Fruit fly (Drosophila melanogaster): ENCODE data around the gene Snx21.
A peak's percentile ranks its signal among the peaks of the same experiment; 100 is the strongest.

- TF ChIP-seq CG17806 (tag; optimal IDR thresholded peaks at IDR 0.05) (no peak), EcR (GFP tag; optimal IDR thresholded peaks at IDR 0.05) (peak; percentile 95), CG9948 (tag; optimal IDR thresholded peaks at IDR 0.05) (no peak), Pif1A (GFP tag; optimal IDR thresholded peaks at IDR 0.05) (no peak)
Measured at dm6 chr2L:2737561-2737960, 27.9 kb downstream of the Snx21 start.

Measured in whole organism, pupa.